Fruit fly (Drosophila melanogaster): ENCODE data around the gene Sol1.

The Sol1 gene

dm6 chr3R:12402935-12403334, 16.9 kb downstream of the Sol1 start (continued):
- TF ChIP-seq Fer3 (tag; optimal IDR thresholded peaks at IDR 0.05) (peak; percentile 99), al (GFP tag; IDR thresholded peaks at IDR 0.05) (peak; percentile 87), prd (optimal IDR thresholded peaks at IDR 0.05) (no peak), prd (GFP tag; IDR thresholded peaks at IDR 0.05) (peak; percentile 97), Hr78 (GFP tag; optimal IDR thresholded peaks at IDR 0.05) (peak in 1 of 2 experiments; percentile 89), Lpt (GFP tag; optimal IDR thresholded peaks at IDR 0.05) (no peak), Ssrp (tag; optimal IDR thresholded peaks at IDR 0.05) (peak; percentile 98), gfzf (GFP tag; optimal IDR thresholded peaks at IDR 0.05) (peak; percentile 23), CG6654 (GFP tag; optimal IDR thresholded peaks at IDR 0.05) (peak; percentile 94), CG5953 (GFP tag; IDR thresholded peaks at IDR 0.05) (peak; percentile 94), Abd-B (GFP tag; optimal IDR thresholded peaks at IDR 0.05) (peak; percentile 94), eve (GFP tag; optimal IDR thresholded peaks at IDR 0.05) (no peak), CG15514 (GFP tag; optimal IDR thresholded peaks at IDR 0.05) (peak; percentile 95), z (GFP tag; IDR thresholded peaks at IDR 0.05) (peak; percentile 72; the same call in 1 of the 3 replicates), slp2 (GFP tag; optimal IDR thresholded peaks at IDR 0.05) (peak; percentile 93), Nf-YA (GFP tag; IDR thresholded peaks at IDR 0.05) (peak; percentile 99), Fer1 (GFP tag; optimal IDR thresholded peaks at IDR 0.05) (peak; percentile 98), fd3F (GFP tag; optimal IDR thresholded peaks at IDR 0.05) (peak; percentile 95), CG31388 (GFP tag; optimal IDR thresholded peaks at IDR 0.05) (peak; percentile 97), sisA (GFP tag; IDR thresholded peaks at IDR 0.05) (peak; percentile 89), CG13123 (GFP tag; optimal IDR thresholded peaks at IDR 0.05) (peak; percentile 84), crc (GFP tag; optimal IDR thresholded peaks at IDR 0.05) (peak; percentile 91), CG15011 (GFP tag; optimal IDR thresholded peaks at IDR 0.05) (peak; percentile 94), CG34376 (GFP tag; optimal IDR thresholded peaks at IDR 0.05) (peak; percentile 100), CG11723 (GFP tag; optimal IDR thresholded peaks at IDR 0.05) (peak; percentile 94), CG7745 (tag; optimal IDR thresholded peaks at IDR 0.05) (peak; percentile 92), fd96Cb (tag; optimal IDR thresholded peaks at IDR 0.05) (peak; percentile 99), CG8765 (GFP tag; IDR thresholded peaks at IDR 0.05) (peak; percentile 91), ac (GFP tag; optimal IDR thresholded peaks at IDR 0.05) (peak; percentile 95), Usf (GFP tag; optimal IDR thresholded peaks at IDR 0.05) (peak; percentile 93), gt (GFP tag; IDR thresholded peaks at IDR 0.05) (peak; percentile 85), pros (GFP tag; optimal IDR thresholded peaks at IDR 0.05) (peak; percentile 87), inv (GFP tag; IDR thresholded peaks at IDR 0.05; ENCODE audit: partially characterized antibody) (no peak), vnd (GFP tag; IDR thresholded peaks at IDR 0.05; ENCODE audit: partially characterized antibody) (no peak), Dbx (GFP tag; IDR thresholded peaks at IDR 0.05) (peak; percentile 99), zen (tag; optimal IDR thresholded peaks at IDR 0.05) (peak; percentile 100), so (GFP tag; IDR thresholded peaks at IDR 0.05) (peak; percentile 98), wek (GFP tag; optimal IDR thresholded peaks at IDR 0.05) (peak; percentile 92), insv (GFP tag; optimal IDR thresholded peaks at IDR 0.05) (peak; percentile 22 to 79), Hr3 (GFP tag; optimal IDR thresholded peaks at IDR 0.05) (peak; percentile 91), BEAF-32 (GFP tag; optimal IDR thresholded peaks at IDR 0.05) (peak; percentile 46), CG7839 (tag; optimal IDR thresholded peaks at IDR 0.05) (peak; percentile 99), Sin3A (optimal IDR thresholded peaks at IDR 0.05) (no peak), Trl (optimal IDR thresholded peaks at IDR 0.05) (no peak), Trl (GFP tag; optimal IDR thresholded peaks at IDR 0.05) (peak; percentile 95), otp (GFP tag; IDR thresholded peaks at IDR 0.05) (peak; percentile 95), Doc2 (GFP tag; IDR thresholded peaks at IDR 0.05) (no peak), HLH4C (GFP tag; IDR thresholded peaks at IDR 0.05; ENCODE audit: partially characterized antibody) (0 out of 3 replicates have a peak, but pooled peaks have one; percentile 40), croc (GFP tag; conservative IDR thresholded peaks at IDR 0.05) (peak; percentile 91), CG1603 (tag; optimal IDR thresholded peaks at IDR 0.05) (peak; percentile 97), CG7928 (GFP tag; optimal IDR thresholded peaks at IDR 0.05) (peak; percentile 88)

All from whole organism, embryonic.